Fruit fly (Drosophila melanogaster) whole organism, wandering third instar larva: ENCODE data around the gene RSG7.

Experiments
- CrebA ChIP-seq: fragments of 200-800 bp; sonication (Bioruptor generic); optimal IDR thresholded peaks from 2 replicates; lab custom pipeline; 2016; ENCODE audit warnings: missing biosample characterization, mild to moderate bottlenecking, missing genetic modification characterization, borderline replicate concordance
- GATAd ChIP-seq: sonication (Bioruptor generic); optimal IDR thresholded peaks from 2 replicates; lab custom pipeline; 2016; ENCODE audit warnings: missing biosample characterization, missing genetic modification characterization
- Myc ChIP-seq: fragments of >200 bp; optimal IDR thresholded peaks from 2 replicates; lab custom pipeline; 2017
- N ChIP-seq: fragments of >200 bp; optimal IDR thresholded peaks from 2 replicates; lab custom pipeline; 2018; ENCODE audit warnings: missing biosample characterization, missing external identifiers, missing genetic modification characterization
- Sp1 ChIP-seq: fragments of 200-800 bp; sonication (Bioruptor generic); optimal IDR thresholded peaks from 3 replicates; lab custom pipeline; 2019; ENCODE audit warnings: missing biosample characterization, mild to moderate bottlenecking, missing genetic modification characterization, moderate library complexity
- br ChIP-seq: fragments of 200-800 bp; sonication (Bioruptor generic); optimal IDR thresholded peaks from 2 replicates; lab custom pipeline; 2016; ENCODE audit warnings: missing biosample characterization, missing genetic modification characterization
- dsf ChIP-seq: sonication (Bioruptor generic); optimal IDR thresholded peaks from 2 replicates; lab custom pipeline; 2016; ENCODE audit warnings: missing biosample characterization, missing genetic modification characterization, borderline replicate concordance
- foxo ChIP-seq, 2 experiments: fragments of 200-800 bp; sonication (Bioruptor generic); optimal IDR thresholded peaks; 2 replicates in 1 of 2; 3 replicates in 1 of 2; lab custom pipeline; 2016 to 2017; ENCODE audit warnings: missing biosample characterization in 2 of 2, missing genetic modification characterization in 2 of 2
- h ChIP-seq: fragments of 200-800 bp; sonication (Bioruptor generic); optimal IDR thresholded peaks from 3 replicates; lab custom pipeline; 2016; ENCODE audit warnings: missing biosample characterization, mild to moderate bottlenecking, missing genetic modification characterization
- rgr ChIP-seq: fragments of 200-800 bp; sonication (Bioruptor generic); optimal IDR thresholded peaks from 3 replicates; lab custom pipeline; 2016; ENCODE audit warnings: missing biosample characterization, mild to moderate bottlenecking, missing genetic modification characterization
- sv ChIP-seq: fragments of 200-800 bp; sonication (Bioruptor generic); optimal IDR thresholded peaks from 3 replicates; lab custom pipeline; 2016; ENCODE audit warnings: missing biosample characterization, missing genetic modification characterization
- usp ChIP-seq: fragments of >200 bp; optimal IDR thresholded peaks from 2 replicates; lab custom pipeline; 2017; ENCODE audit warnings: missing biosample characterization, missing genetic modification characterization
- woc ChIP-seq: sonication (Bioruptor generic); optimal IDR thresholded peaks from 2 replicates; lab custom pipeline; 2016; ENCODE audit warnings: missing biosample characterization, mild to moderate bottlenecking, missing genetic modification characterization

RSG7 gene

DNA sequence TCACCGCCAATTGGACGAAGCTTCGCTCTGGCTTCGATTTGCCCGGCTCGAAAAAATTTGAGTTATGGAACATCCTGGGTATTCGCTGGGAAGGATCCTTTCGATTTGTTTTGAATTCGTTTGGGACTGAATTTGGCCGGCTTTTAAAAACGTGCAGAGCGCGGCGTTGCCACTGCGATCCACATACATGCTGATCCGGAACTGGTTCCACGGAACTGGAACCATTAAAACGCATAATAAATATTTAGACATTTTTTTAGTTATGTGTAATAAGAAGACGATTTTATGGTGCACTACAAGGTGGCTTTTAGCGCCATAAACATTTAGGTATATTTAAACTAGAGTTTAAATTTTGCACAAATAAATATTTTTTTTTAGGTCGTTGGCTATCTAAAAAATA is 53.2 kb downstream of the RSG7 start, which contains the start of gene Rrp45:
Gene Rrp45, minus strand, starts transcription at position 209 of the 400 bp plus-strand sequence.
- no peak for TF ChIP-seq Sp1 (GFP tag; lab: Kevin White, UChicago)
- TF ChIP-seq foxo (GFP tag; optimal IDR thresholded peaks at IDR 0.05; lab: Kevin White, UChicago), result no peak
- no peak for TF ChIP-seq br (GFP tag; lab: Kevin White, UChicago)
- TF ChIP-seq dsf (GFP tag; lab: Kevin White, UChicago), result no peak
- peak; percentile 29 for TF ChIP-seq woc (GFP tag; lab: Kevin White, UChicago)
- no peak for TF ChIP-seq rgr (GFP tag; lab: Kevin White, UChicago)
- TF ChIP-seq usp, result no peak
- TF ChIP-seq N, result no peak
- no peak for TF ChIP-seq GATAd (GFP tag; lab: Kevin White, UChicago)
- TF ChIP-seq h (GFP tag; lab: Kevin White, UChicago), result no peak
- no peak for TF ChIP-seq CrebA
- peak; percentile 26 for TF ChIP-seq Myc (lab: Kevin White, UChicago)
- no peak for TF ChIP-seq sv
